Fruit fly (Drosophila melanogaster): ENCODE results near the gene CG2604.
A peak's percentile ranks its signal among the peaks of the same experiment; 100 is the strongest.

The CG2604 gene

dm6 chr3R:5226025-5226424, 2.9 kb upstream of the CG2604 start, which contains the start of gene Vps37B:
Gene Vps37B (plus strand): TSS chr3R:5226158.
- no peak for TF ChIP-seq CkIIα-i1 (GFP tag; IDR thresholded peaks at IDR 0.05)
- no peak for TF ChIP-seq Pdp1 (GFP tag; optimal IDR thresholded peaks at IDR 0.05)
- TF ChIP-seq CG1603 (tag; optimal IDR thresholded peaks at IDR 0.05): peak; percentile 49
- peak; percentile 11 for TF ChIP-seq HmgZ (tag; optimal IDR thresholded peaks at IDR 0.05)
- peak; percentile 1 for TF ChIP-seq nom (GFP tag; optimal IDR thresholded peaks at IDR 0.05)
- TF ChIP-seq pfk (GFP tag; optimal IDR thresholded peaks at IDR 0.05): no peak
- TF ChIP-seq CG9215 (GFP tag; IDR thresholded peaks at IDR 0.05): no peak
- TF ChIP-seq CG13287 (GFP tag; IDR thresholded peaks at IDR 0.05; ENCODE audit: partially characterized antibody): peak; percentile 31; the same call in 1 of the 2 replicates
- peak; percentile 21 for TF ChIP-seq Med (GFP tag)
- no peak for TF ChIP-seq Mrtf (GFP tag; IDR thresholded peaks at IDR 0.05)
- TF ChIP-seq Myb (GFP tag; optimal IDR thresholded peaks at IDR 0.05): peak; percentile 75
- peak; percentile 51; the same call in 1 of the 2 replicates for TF ChIP-seq MBD-R2 (GFP tag; IDR thresholded peaks at IDR 0.05)
- TF ChIP-seq CG10321 (GFP tag; IDR thresholded peaks at IDR 0.05): no peak
- TF ChIP-seq ATbp (GFP tag; optimal IDR thresholded peaks at IDR 0.05): no peak
- no peak for TF ChIP-seq phol (tag; optimal IDR thresholded peaks at IDR 0.05)
- peak; percentile 26 for TF ChIP-seq CG10267 (tag; optimal IDR thresholded peaks at IDR 0.05)
- TF ChIP-seq Doc2 (GFP tag; IDR thresholded peaks at IDR 0.05): no peak
- no peak for TF ChIP-seq CG2199 (GFP tag; IDR thresholded peaks at IDR 0.05)
- TF ChIP-seq Dp (GFP tag; optimal IDR thresholded peaks at IDR 0.05): peak; percentile 86
- TF ChIP-seq Poxn (GFP tag; IDR thresholded peaks at IDR 0.05): no peak
- TF ChIP-seq fd102C (GFP tag; optimal IDR thresholded peaks at IDR 0.05): no peak
- no peak for TF ChIP-seq CG11093 (GFP tag; IDR thresholded peaks at IDR 0.05)
- peak; percentile 21; the same call in 1 of the 4 replicates for TF ChIP-seq Dll (GFP tag; IDR thresholded peaks at IDR 0.05; ENCODE audit: partially characterized antibody)
- TF ChIP-seq CG11560 (tag; IDR thresholded peaks at IDR 0.05): no peak
- TF ChIP-seq CG3995 (GFP tag; optimal IDR thresholded peaks at IDR 0.05): peak; percentile 66
- no peak for TF ChIP-seq Hey (tag; optimal IDR thresholded peaks at IDR 0.05)
- TF ChIP-seq trem (tag; optimal IDR thresholded peaks at IDR 0.05): peak; percentile 21
- no peak for TF ChIP-seq mam (GFP tag; optimal IDR thresholded peaks at IDR 0.05)
- TF ChIP-seq ase (GFP tag; IDR thresholded peaks at IDR 0.05): no peak
- TF ChIP-seq odd (GFP tag; optimal IDR thresholded peaks at IDR 0.05): no peak
- peak; percentile 23 for TF ChIP-seq CG14710 (tag; optimal IDR thresholded peaks at IDR 0.05)
- TF ChIP-seq CG9797 (GFP tag; optimal IDR thresholded peaks at IDR 0.05): peak; percentile 56
- peak; percentile 14 for TF ChIP-seq BEAF-32 (GFP tag; optimal IDR thresholded peaks at IDR 0.05)
- peak; percentile 67 for TF ChIP-seq stwl (tag; optimal IDR thresholded peaks at IDR 0.05)
- no peak for TF ChIP-seq twi (tag; optimal IDR thresholded peaks at IDR 0.05)
- no peak for TF ChIP-seq CG3407 (GFP tag; optimal IDR thresholded peaks at IDR 0.05)
- peak; percentile 27 for TF ChIP-seq kay (GFP tag; optimal IDR thresholded peaks at IDR 0.05)
- no peak for TF ChIP-seq sc (optimal IDR thresholded peaks at IDR 0.05)
- TF ChIP-seq sc (GFP tag; optimal IDR thresholded peaks at IDR 0.05): no peak
- TF ChIP-seq zen2 (GFP tag; IDR thresholded peaks at IDR 0.05; ENCODE audit: partially characterized antibody): 0 out of 3 replicates have a peak, but pooled peaks have one; percentile 28
- no peak for TF ChIP-seq ab (GFP tag; optimal IDR thresholded peaks at IDR 0.05)
- TF ChIP-seq croc (GFP tag; conservative IDR thresholded peaks at IDR 0.05): no peak
- no peak for TF ChIP-seq CG16863 (GFP tag; optimal IDR thresholded peaks at IDR 0.05)
- TF ChIP-seq CG5245 (GFP tag; optimal IDR thresholded peaks at IDR 0.05): no peak
- TF ChIP-seq MESR4 (GFP tag; optimal IDR thresholded peaks at IDR 0.05): peak; percentile 93
- TF ChIP-seq CG4282 (GFP tag; optimal IDR thresholded peaks at IDR 0.05): no peak
- no peak for TF ChIP-seq pho (GFP tag; optimal IDR thresholded peaks at IDR 0.05)
- no peak for TF ChIP-seq run (tag; optimal IDR thresholded peaks at IDR 0.05)
- TF ChIP-seq bigmax (GFP tag; optimal IDR thresholded peaks at IDR 0.05): no peak
- peak; percentile 41 for TF ChIP-seq D (optimal IDR thresholded peaks at IDR 0.05)
- TF ChIP-seq D (GFP tag; optimal IDR thresholded peaks at IDR 0.05): no peak
